Worm (Caenorhabditis elegans): ENCODE data around the gene R10E9.4.

- TF ChIP-seq flt-1 (GFP tag; IDR thresholded peaks at IDR 0.05): no peak
- TF ChIP-seq tab-1 (GFP tag; IDR thresholded peaks at IDR 0.05): no peak
- TF ChIP-seq med-1 (GFP tag; optimal IDR thresholded peaks at IDR 0.05; ENCODE audit: insufficient read depth): no peak
- TF ChIP-seq ztf-23 (GFP tag; IDR thresholded peaks at IDR 0.05): no peak
- TF ChIP-seq cog-1 (tag; optimal IDR thresholded peaks at IDR 0.05): no peak
- TF ChIP-seq klf-2 (GFP tag; conservative IDR thresholded peaks at IDR 0.05): no peak
These were observed 42.9 kb upstream of the R10E9.4 start for ce11 chrIII:4015382-4015986.

Measured in whole organism, midembryonic.